Fruit fly (Drosophila melanogaster) whole organism, adult: Measurements from ENCODE around the gene Obp22a.

Source experiments
- CG11617 ChIP-seq: fragments of 200-800 bp; sonication (Bioruptor generic); optimal IDR thresholded peaks from 2 replicates; lab custom pipeline; 2017; ENCODE audit warnings: mild to moderate bottlenecking, missing biosample characterization, missing genetic modification reagents, missing genetic modification characterization
- CG12768 ChIP-seq: fragments of 200-800 bp; sonication (Bioruptor generic); optimal IDR thresholded peaks from 2 replicates; lab custom pipeline; 2017; ENCODE audit warnings: missing biosample characterization, missing genetic modification characterization, mild to moderate bottlenecking, moderate library complexity, missing genetic modification reagents
- CG33017 ChIP-seq: fragments of 200-800 bp; sonication (Bioruptor generic); optimal IDR thresholded peaks from 2 replicates; lab custom pipeline; 2018; ENCODE audit warnings: missing biosample characterization, mild to moderate bottlenecking, missing genetic modification characterization, moderate library complexity
- CG5204 ChIP-seq: fragments of 200-800 bp; sonication (Bioruptor generic); optimal IDR thresholded peaks from 2 replicates; lab custom pipeline; 2016; ENCODE audit warnings: missing biosample characterization, missing genetic modification characterization
- CG7045 ChIP-seq: fragments of 200-800 bp; sonication (Bioruptor generic); optimal IDR thresholded peaks from 2 replicates; lab custom pipeline; 2017; ENCODE audit warnings: missing biosample characterization, mild to moderate bottlenecking, missing genetic modification characterization
- bab1 ChIP-seq: fragments of 200-800 bp; sonication (Bioruptor generic); optimal IDR thresholded peaks from 3 replicates; lab custom pipeline; 2019; ENCODE audit warnings: missing biosample characterization, mild to moderate bottlenecking, missing genetic modification characterization, moderate library complexity
- pad ChIP-seq: fragments of 200-800 bp; sonication (Bioruptor generic); optimal IDR thresholded peaks from 3 replicates; lab custom pipeline; 2017; ENCODE audit warnings: missing biosample characterization, missing genetic modification characterization, mild to moderate bottlenecking, moderate library complexity, missing genetic modification reagents
- tj ChIP-seq: fragments of 200-800 bp; sonication (Bioruptor generic); optimal IDR thresholded peaks from 3 replicates; lab custom pipeline; 2017; ENCODE audit warnings: missing biosample characterization, mild to moderate bottlenecking, missing genetic modification characterization, moderate library complexity
- toe ChIP-seq: fragments of 200-800 bp; sonication (Bioruptor generic); optimal IDR thresholded peaks from 2 replicates; lab custom pipeline; 2016; ENCODE audit warnings: missing biosample characterization, missing genetic modification characterization

DNA sequence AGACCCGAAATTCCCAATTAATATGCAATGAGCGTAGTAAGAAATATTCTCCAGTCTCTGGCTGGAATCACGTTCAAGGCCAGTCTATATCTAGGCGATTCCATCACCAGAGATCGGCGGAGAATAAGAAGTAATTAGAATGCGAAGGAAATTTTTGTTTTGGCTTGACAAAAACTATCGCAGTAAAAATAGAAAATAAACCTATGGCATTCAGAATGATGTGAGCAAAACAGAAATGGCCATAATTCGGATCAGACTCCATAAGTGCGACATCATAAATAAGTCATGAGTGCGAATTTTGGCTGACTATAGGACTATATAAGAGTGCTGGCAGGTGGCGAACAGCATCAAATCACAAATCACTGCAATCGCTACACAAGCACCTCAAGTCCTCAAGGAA lies 16.2 kb upstream of the Obp22a start, which contains the start of gene Nplp4:
- TF ChIP-seq bab1 (GFP tag; lab: Kevin White, UChicago) = no peak
- no peak for TF ChIP-seq CG5204
- TF ChIP-seq CG7045 = no peak
- no peak for TF ChIP-seq pad (GFP tag; lab: Kevin White, UChicago)
- TF ChIP-seq CG33017 (tag; lab: Kevin White, UChicago) = no peak
- TF ChIP-seq CG12768 (GFP tag; lab: Kevin White, UChicago) = no peak
- no peak for TF ChIP-seq CG11617 (GFP tag; lab: Kevin White, UChicago)
- no peak for TF ChIP-seq tj
- TF ChIP-seq toe (GFP tag; lab: Kevin White, UChicago) = no peak
